Fruit fly (Drosophila melanogaster) whole organism, embryonic: Measurements from ENCODE around the gene CG33543.
A peak's percentile ranks its signal among the peaks of the same experiment; 100 is the strongest.

Experiments used
- Asciz ChIP-seq: fragments of 200-800 bp; sonication (Bioruptor generic); optimal IDR thresholded peaks from 2 replicates; lab custom pipeline; 2017; ENCODE audit warnings: missing biosample characterization, mild to moderate bottlenecking, missing genetic modification characterization, missing genetic modification reagents
- Atf-2 ChIP-seq: fragments of 200-800 bp; sonication (Bioruptor generic); optimal IDR thresholded peaks from 2 replicates; lab custom pipeline; 2016; ENCODE audit warnings: missing biosample characterization, missing genetic modification characterization
- BtbVII ChIP-seq: fragments of 200-800 bp; sonication (Bioruptor generic); optimal IDR thresholded peaks from 3 replicates; lab custom pipeline; 2017; ENCODE audit warnings: missing biosample characterization, mild to moderate bottlenecking, missing genetic modification characterization
- CG10543 ChIP-seq: fragments of 200-800 bp; sonication (Bioruptor generic); optimal IDR thresholded peaks from 3 replicates; lab custom pipeline; 2017; ENCODE audit warnings: missing biosample characterization, mild to moderate bottlenecking, missing genetic modification characterization, moderate library complexity
- CG11085 ChIP-seq: fragments of 200-800 bp; sonication (Bioruptor generic); IDR thresholded peaks from 2 replicates; pipeline ENCODE4 v1.3.6; 2022; ENCODE audit warnings: missing biosample characterization, missing genetic modification characterization
- CG12071 ChIP-seq: fragments of 200-800 bp; sonication (Bioruptor generic); optimal IDR thresholded peaks from 3 replicates; lab custom pipeline; 2018; ENCODE audit warnings: missing biosample characterization, mild to moderate bottlenecking, missing genetic modification characterization
- CG12659 ChIP-seq: fragments of 200-800 bp; sonication (Bioruptor generic); optimal IDR thresholded peaks from 3 replicates; lab custom pipeline; 2017; ENCODE audit warnings: mild to moderate bottlenecking, missing biosample characterization, missing genetic modification reagents, missing genetic modification characterization
- CG13287 ChIP-seq: fragments of 200-800 bp; sonication (Bioruptor generic); IDR thresholded peaks from 2 replicates; pipeline ENCODE4 v1.3.6; 2022; ENCODE audit warnings: missing biosample characterization, missing genetic modification characterization; ENCODE audit not compliant: partially characterized antibody
- CG14860 ChIP-seq: fragments of 200-800 bp; sonication (Bioruptor generic); IDR thresholded peaks from 3 replicates; pipeline ENCODE4 v1.3.6; 2022; ENCODE audit warnings: missing biosample characterization, missing genetic modification characterization; ENCODE audit not compliant: partially characterized antibody
- CG16779 ChIP-seq: fragments of 200-800 bp; sonication (Bioruptor generic); IDR thresholded peaks from 2 replicates; pipeline ENCODE4 v1.3.6; 2022; ENCODE audit warnings: missing biosample characterization, missing genetic modification characterization
- CG17359 ChIP-seq: fragments of 200-800 bp; sonication (Bioruptor generic); optimal IDR thresholded peaks from 3 replicates; lab custom pipeline; 2018; ENCODE audit warnings: missing biosample characterization, mild to moderate bottlenecking, missing genetic modification characterization, moderate library complexity
- CG17385 ChIP-seq: fragments of 200-800 bp; sonication (Bioruptor generic); optimal IDR thresholded peaks from 3 replicates; lab custom pipeline; 2018; ENCODE audit warnings: missing biosample characterization, mild to moderate bottlenecking, missing genetic modification characterization
- CG17829 ChIP-seq: fragments of 200-800 bp; optimal IDR thresholded peaks from 2 replicates; lab custom pipeline; 2019; ENCODE audit warnings: missing biosample characterization, mild to moderate bottlenecking, missing genetic modification characterization, moderate library complexity
- CG1792 ChIP-seq: fragments of 200-800 bp; sonication (Bioruptor generic); optimal IDR thresholded peaks from 2 replicates; lab custom pipeline; 2016; ENCODE audit warnings: missing biosample characterization, missing genetic modification characterization
- CG2129 ChIP-seq: fragments of 200-800 bp; sonication (Bioruptor generic); IDR thresholded peaks from 2 replicates; pipeline ENCODE4 v1.3.6; 2022; ENCODE audit warnings: missing biosample characterization, missing genetic modification characterization; ENCODE audit not compliant: partially characterized antibody
- CG2202 ChIP-seq: fragments of 200-800 bp; sonication (Bioruptor generic); optimal IDR thresholded peaks from 2 replicates; lab custom pipeline; 2018; ENCODE audit warnings: missing biosample characterization, mild to moderate bottlenecking, missing genetic modification characterization
- CG30431 ChIP-seq: fragments of 200-800 bp; sonication (Bioruptor generic); optimal IDR thresholded peaks from 2 replicates; lab custom pipeline; 2017; ENCODE audit warnings: missing biosample characterization, missing genetic modification characterization
- CG34224 ChIP-seq: fragments of 200-800 bp; sonication (Bioruptor generic); IDR thresholded peaks from 3 replicates; pipeline ENCODE4 v1.3.6; 2022; ENCODE audit warnings: missing biosample characterization, missing genetic modification characterization; ENCODE audit not compliant: partially characterized antibody
- CG3995 ChIP-seq: fragments of 200-800 bp; sonication (Bioruptor generic); optimal IDR thresholded peaks from 3 replicates; lab custom pipeline; 2016; ENCODE audit warnings: missing biosample characterization, missing genetic modification characterization
- CG4282 ChIP-seq: fragments of 200-800 bp; sonication (Bioruptor generic); optimal IDR thresholded peaks from 2 replicates; lab custom pipeline; 2016; ENCODE audit warnings: missing biosample characterization, missing genetic modification characterization
- CG4328 ChIP-seq: fragments of 200-800 bp; sonication (Bioruptor generic); optimal IDR thresholded peaks from 3 replicates; lab custom pipeline; 2017; ENCODE audit warnings: missing biosample characterization, missing genetic modification reagents, missing genetic modification characterization
- CG5180 ChIP-seq: fragments of 200-800 bp; sonication (Bioruptor generic); optimal IDR thresholded peaks from 3 replicates; lab custom pipeline; 2017; ENCODE audit warnings: missing biosample characterization, missing genetic modification characterization, mild to moderate bottlenecking, moderate library complexity, missing genetic modification reagents
- CTCF ChIP-seq: fragments of 200-800 bp; sonication (Bioruptor generic); optimal IDR thresholded peaks from 2 replicates; lab custom pipeline; 2017; ENCODE audit warnings: missing biosample characterization, mild to moderate bottlenecking, missing genetic modification characterization, moderate library complexity
- D ChIP-seq, 2 experiments: fragments of 200-800 bp in 1 of 2; fragments of >200 bp in 1 of 2; sonication (Bioruptor generic) in 1 of 2; optimal IDR thresholded peaks; 2 replicates in 1 of 2; 3 replicates in 1 of 2; lab custom pipeline; 2017; ENCODE audit warnings: mild to moderate bottlenecking in 1 of 2, missing biosample characterization in 1 of 2, missing genetic modification characterization in 1 of 2, missing genetic modification reagents in 1 of 2
- E2f2 ChIP-seq: fragments of 200-800 bp; sonication (Bioruptor generic); IDR thresholded peaks from 2 replicates; pipeline ENCODE4 v1.3.6; 2022; ENCODE audit warnings: missing biosample characterization, missing genetic modification characterization
- Pdp1 ChIP-seq, 2 experiments: fragments of 200-800 bp; sonication (Bioruptor generic); optimal IDR thresholded peaks; 3 replicates each; lab custom pipeline; 2016; ENCODE audit warnings: missing biosample characterization in 2 of 2, missing genetic modification characterization in 2 of 2, mild to moderate bottlenecking in 1 of 2, moderate library complexity in 1 of 2
- Rfx ChIP-seq: fragments of 200-800 bp; sonication (Bioruptor generic); IDR thresholded peaks from 2 replicates; pipeline ENCODE4 v1.3.6; 2022; ENCODE audit warnings: missing biosample characterization, missing genetic modification characterization
- Side ChIP-seq: fragments of 200-800 bp; sonication (Bioruptor generic); optimal IDR thresholded peaks from 2 replicates; lab custom pipeline; 2016; ENCODE audit warnings: missing biosample characterization, missing genetic modification characterization
- Six4 ChIP-seq: fragments of 200-800 bp; sonication (Bioruptor generic); optimal IDR thresholded peaks from 2 replicates; lab custom pipeline; 2016; ENCODE audit warnings: missing biosample characterization, missing genetic modification characterization
- TFAM ChIP-seq: fragments of 200-800 bp; sonication (Bioruptor generic); optimal IDR thresholded peaks from 2 replicates; lab custom pipeline; 2017; ENCODE audit warnings: missing biosample characterization, missing genetic modification characterization, inconsistent platforms
- Trl ChIP-seq, 3 experiments: fragments of >200 bp in 2 of 3; fragments of 200-800 bp in 1 of 3; sonication (Bioruptor generic) in 1 of 3; optimal IDR thresholded peaks; 2 replicates in 1 of 3; 3 replicates in 2 of 3; lab custom pipeline; 2016 to 2017; ENCODE audit warnings: missing biosample characterization in 1 of 3, missing genetic modification characterization in 1 of 3
- bowl ChIP-seq: fragments of 200-800 bp; sonication (Bioruptor generic); IDR thresholded peaks from 2 replicates; pipeline ENCODE4 v1.3.6; 2022; ENCODE audit warnings: missing biosample characterization, missing genetic modification characterization
- emc ChIP-seq: fragments of 200-800 bp; sonication (Bioruptor generic); optimal IDR thresholded peaks from 2 replicates; lab custom pipeline; 2016; ENCODE audit warnings: missing biosample characterization, missing genetic modification characterization
- esg ChIP-seq: fragments of 200-800 bp; sonication (Bioruptor generic); conservative IDR thresholded peaks from 2 replicates; pipeline ENCODE4 v1.3.6; 2022; ENCODE audit warnings: missing biosample characterization, missing genetic modification characterization
- grau ChIP-seq: fragments of 200-800 bp; optimal IDR thresholded peaks from 3 replicates; lab custom pipeline; 2019; ENCODE audit warnings: missing biosample characterization, mild to moderate bottlenecking, missing genetic modification characterization, moderate library complexity
- h ChIP-seq: fragments of >200 bp; optimal IDR thresholded peaks from 2 replicates; lab custom pipeline; 2017
- ham ChIP-seq: fragments of 200-800 bp; sonication (Bioruptor generic); IDR thresholded peaks from 2 replicates; pipeline ENCODE4 v1.3.6; 2022; ENCODE audit warnings: missing biosample characterization, missing genetic modification characterization
- kay ChIP-seq: fragments of 200-800 bp; sonication (Bioruptor generic); optimal IDR thresholded peaks from 2 replicates; lab custom pipeline; 2016; ENCODE audit warnings: missing biosample characterization, missing genetic modification characterization
- mirr ChIP-seq: fragments of 200-800 bp; sonication (Bioruptor generic); optimal IDR thresholded peaks from 3 replicates; lab custom pipeline; 2018; ENCODE audit warnings: missing biosample characterization, mild to moderate bottlenecking, missing genetic modification characterization
- nerfin-2 ChIP-seq: fragments of 200-800 bp; sonication (Bioruptor generic); IDR thresholded peaks from 2 replicates; pipeline ENCODE4 v1.3.6; 2022; ENCODE audit warnings: missing biosample characterization, missing genetic modification characterization; ENCODE audit not compliant: partially characterized antibody
- pan ChIP-seq, 4 experiments: fragments of >200 bp in 3 of 4; fragments of 200-800 bp in 1 of 4; sonication (Bioruptor generic) in 1 of 4; optimal IDR thresholded peaks in 3 of 4; IDR thresholded peaks in 1 of 4; 2 replicates each; pipeline versions ENCODE4 v1.3.6 to Lab custom; 2017 to 2022; ENCODE audit warnings: missing biosample characterization in 2 of 4, missing genetic modification characterization in 2 of 4, mixed read lengths in 1 of 4
- pum ChIP-seq: fragments of 200-800 bp; sonication (Bioruptor generic); optimal IDR thresholded peaks from 2 replicates; lab custom pipeline; 2016; ENCODE audit warnings: missing biosample characterization, missing genetic modification characterization
- sd ChIP-seq: fragments of 200-800 bp; sonication (Bioruptor generic); optimal IDR thresholded peaks from 3 replicates; lab custom pipeline; 2018; ENCODE audit warnings: missing biosample characterization, mild to moderate bottlenecking, missing genetic modification characterization, moderate library complexity
- sima ChIP-seq: fragments of 200-800 bp; sonication (Bioruptor generic); optimal IDR thresholded peaks from 2 replicates; lab custom pipeline; 2016; ENCODE audit warnings: missing biosample characterization, missing genetic modification characterization
- sqz ChIP-seq: fragments of 200-800 bp; sonication (Bioruptor generic); optimal IDR thresholded peaks from 3 replicates; lab custom pipeline; 2018; ENCODE audit warnings: missing biosample characterization, mild to moderate bottlenecking, missing genetic modification characterization
- sr ChIP-seq: fragments of 200-800 bp; sonication (Bioruptor generic); IDR thresholded peaks from 3 replicates; pipeline ENCODE4 v1.3.6; 2022; ENCODE audit warnings: missing biosample characterization, missing genetic modification characterization
- stc ChIP-seq: fragments of 200-800 bp; sonication (Bioruptor generic); IDR thresholded peaks from 2 replicates; pipeline ENCODE4 v1.3.6; 2022; ENCODE audit warnings: missing biosample characterization, missing genetic modification characterization
- tll ChIP-seq, 2 experiments: fragments of 200-800 bp in 1 of 2; fragments of >200 bp in 1 of 2; sonication (Bioruptor generic) in 1 of 2; optimal IDR thresholded peaks; 2 replicates each; lab custom pipeline; 2017 to 2019; ENCODE audit warnings: missing biosample characterization in 2 of 2, missing genetic modification characterization in 2 of 2, mild to moderate bottlenecking in 1 of 2, moderate library complexity in 1 of 2

The CG33543 gene

DNA sequence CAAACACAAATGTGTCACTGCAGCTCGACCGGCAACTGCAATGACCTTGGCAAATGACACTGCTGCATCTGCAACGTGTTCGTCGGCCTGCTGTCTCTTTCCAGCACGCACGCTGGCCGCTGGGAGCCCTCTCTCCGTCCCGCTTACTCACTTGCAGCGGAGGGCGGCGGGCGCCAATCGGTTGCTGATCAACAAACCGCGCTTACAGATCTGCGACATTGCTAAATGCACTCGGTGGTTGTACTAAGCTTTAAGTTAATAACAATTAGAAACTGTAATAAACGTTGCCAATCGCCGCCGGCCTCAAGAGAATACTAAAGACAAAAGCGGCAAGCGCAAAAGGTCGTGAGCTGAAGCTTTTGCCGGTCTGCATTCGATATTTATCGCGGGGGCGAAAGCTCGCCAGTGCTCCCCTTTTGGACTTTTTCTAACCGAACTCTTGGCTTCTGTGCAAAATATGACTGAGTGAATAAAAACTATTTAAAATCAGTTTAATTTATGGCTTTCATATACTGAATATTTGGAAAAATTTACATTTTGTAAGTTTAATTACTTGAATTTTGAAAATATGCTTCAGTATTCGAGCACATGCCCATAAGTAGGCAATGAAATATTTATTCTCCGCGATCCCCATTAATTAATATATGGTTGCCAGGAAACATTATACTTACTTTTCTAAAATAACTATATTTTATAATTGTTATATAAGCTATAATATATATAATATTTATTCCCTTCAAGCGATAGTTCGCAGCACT, 18.5 kb downstream of the CG33543 start, which contains the start of gene Got2 (continued):
- no peak for TF ChIP-seq D (optimal IDR thresholded peaks at IDR 0.05; lab: Kevin White, UChicago)
- TF ChIP-seq D (GFP tag; optimal IDR thresholded peaks at IDR 0.05; lab: Kevin White, UChicago), result no peak
- TF ChIP-seq nerfin-2 (GFP tag; lab: Robert Waterston, UW), result peak; percentile 67
- peak; percentile 93 for TF ChIP-seq CG13287 (GFP tag; lab: Robert Waterston, UW)
- TF ChIP-seq CG5180 (GFP tag; lab: Kevin White, UChicago), result peak; percentile 95
- TF ChIP-seq CG4282, result no peak
- no peak for TF ChIP-seq kay
- TF ChIP-seq BtbVII, result no peak
- TF ChIP-seq Six4, result no peak
- no peak for TF ChIP-seq CG30431 (GFP tag; lab: Kevin White, UChicago)
- no peak for TF ChIP-seq Trl (optimal IDR thresholded peaks at IDR 0.05; lab: Kevin White, UChicago)
- TF ChIP-seq Trl (GFP tag; optimal IDR thresholded peaks at IDR 0.05; lab: Kevin White, UChicago), result no peak
- TF ChIP-seq h (lab: Kevin White, UChicago), result no peak
- no peak for TF ChIP-seq CG16779 (GFP tag; lab: Robert Waterston, UW)
- TF ChIP-seq sqz (GFP tag; lab: Kevin White, UChicago), result no peak
- no peak for TF ChIP-seq Side (GFP tag; lab: Kevin White, UChicago)
- no peak for TF ChIP-seq ham (GFP tag; lab: Robert Waterston, UW)
- TF ChIP-seq sd, result no peak
- TF ChIP-seq CG1792 (GFP tag; lab: Kevin White, UChicago), result no peak
- TF ChIP-seq TFAM (GFP tag; lab: Kevin White, UChicago), result no peak
- no peak for TF ChIP-seq CG12659 (GFP tag; lab: Kevin White, UChicago)
- no peak for TF ChIP-seq CG3995 (GFP tag; lab: Kevin White, UChicago)
- no peak for TF ChIP-seq Pdp1 (GFP tag; optimal IDR thresholded peaks at IDR 0.05; lab: Kevin White, UChicago)
- no peak for TF ChIP-seq tll (GFP tag; optimal IDR thresholded peaks at IDR 0.05; lab: Kevin White, UChicago)
- TF ChIP-seq CG11085 (GFP tag; lab: Robert Waterston, UW), result no peak
- TF ChIP-seq pan (optimal IDR thresholded peaks at IDR 0.05; lab: Kevin White, UChicago), result no peak
- no peak for TF ChIP-seq pan (GFP tag; optimal IDR thresholded peaks at IDR 0.05 in 1 of 2, IDR thresholded peaks at IDR 0.05 in 1 of 2)
- TF ChIP-seq stc (GFP tag; lab: Robert Waterston, UW), result no peak
- no peak for TF ChIP-seq mirr (GFP tag; lab: Kevin White, UChicago)
- TF ChIP-seq bowl, result no peak
- peak; percentile 18; the same call in 1 of the 2 replicates for TF ChIP-seq CG2129 (GFP tag; lab: Robert Waterston, UW)
- no peak for TF ChIP-seq Atf-2 (GFP tag; lab: Kevin White, UChicago)
- TF ChIP-seq emc, result no peak
- no peak for TF ChIP-seq CG10543 (GFP tag; lab: Kevin White, UChicago)
- no peak for TF ChIP-seq CG17359 (tag; lab: Kevin White, UChicago)
- TF ChIP-seq Rfx (GFP tag; lab: Robert Waterston, UW), result peak; percentile 65
- no peak for TF ChIP-seq esg (GFP tag; lab: Robert Waterston, UW)
- TF ChIP-seq CG14860, result peak; percentile 65
- no peak for TF ChIP-seq CG2202 (tag; lab: Kevin White, UChicago)
- TF ChIP-seq CG4328, result no peak
- no peak for TF ChIP-seq pum (GFP tag; lab: Kevin White, UChicago)
- no peak for TF ChIP-seq CG12071
- TF ChIP-seq grau (tag; lab: Kevin White, UChicago), result no peak
- TF ChIP-seq E2f2, result 0 out of 2 replicates have a peak, but pooled peaks have one; percentile 14
- no peak for TF ChIP-seq sima (GFP tag; lab: Kevin White, UChicago)
- TF ChIP-seq sr, result peak; percentile 89
- TF ChIP-seq CG17385 (GFP tag; lab: Kevin White, UChicago), result peak; percentile 21
- TF ChIP-seq Asciz (GFP tag; lab: Kevin White, UChicago), result no peak
- TF ChIP-seq CG34224, result peak; percentile 69
- no peak for TF ChIP-seq CTCF (GFP tag; lab: Kevin White, UChicago)
- no peak for TF ChIP-seq CG17829 (tag; lab: Kevin White, UChicago)
